Worm (Caenorhabditis elegans) whole organism, L1 larva: ENCODE data around the gene nas-32.

Experiments
- C04F5.9 ChIP-seq: sonication (generic microtip); optimal IDR thresholded peaks from 2 replicates; lab custom pipeline; 2016; ENCODE audit warnings: missing genetic modification characterization, missing compliant biosample characterization
- C34B4.2 ChIP-seq: sonication (generic microtip); optimal IDR thresholded peaks from 2 replicates; lab custom pipeline; 2017; ENCODE audit warnings: mild to moderate bottlenecking, missing genetic modification characterization, missing compliant biosample characterization
- F16B12.6 ChIP-seq: fragments of 150-350 bp; optimal IDR thresholded peaks from 2 replicates; lab custom pipeline; 2014; ENCODE audit warnings: missing biosample characterization, missing genetic modification characterization
- Y116A8C.19 ChIP-seq: sonication (generic microtip); optimal IDR thresholded peaks from 2 replicates; lab custom pipeline; 2016; ENCODE audit warnings: missing compliant biosample characterization, missing genetic modification characterization, borderline replicate concordance
- aha-1 ChIP-seq: fragments of 150-350 bp; optimal IDR thresholded peaks from 2 replicates; lab custom pipeline; 2014; ENCODE audit warnings: missing biosample characterization, missing genetic modification characterization
- alr-1 ChIP-seq: fragments of 200-800 bp; sonication (Bioruptor generic); optimal IDR thresholded peaks from 2 replicates; lab custom pipeline; 2018; ENCODE audit warnings: borderline replicate concordance, mild to moderate bottlenecking, missing genetic modification characterization, missing compliant biosample characterization
- aly-2 ChIP-seq: fragments of 150-350 bp; optimal IDR thresholded peaks from 2 replicates; lab custom pipeline; 2014; ENCODE audit warnings: missing biosample characterization, missing genetic modification characterization
- ceh-63 ChIP-seq: fragments of 200-800 bp; sonication (Bioruptor generic); optimal IDR thresholded peaks from 2 replicates; lab custom pipeline; 2018; ENCODE audit warnings: mild to moderate bottlenecking, missing genetic modification characterization, missing compliant biosample characterization
- ceh-88 ChIP-seq: fragments of 200-800 bp; sonication (Bioruptor generic); IDR thresholded peaks from 2 replicates; pipeline ENCODE4 v1.3.6; 2022; ENCODE audit warnings: missing genetic modification characterization, missing compliant biosample characterization
- dsc-1 ChIP-seq: sonication (generic microtip); optimal IDR thresholded peaks from 2 replicates; lab custom pipeline; 2016; ENCODE audit warnings: mild to moderate bottlenecking, missing genetic modification characterization, missing compliant biosample characterization
- efl-1 ChIP-seq, 4 experiments: fragments of 150-350 bp; optimal IDR thresholded peaks in 3 of 4; peaks in 1 of 4; 1 replicate in 1 of 4; 2 replicates in 3 of 4; lab custom pipeline; 2014; ENCODE audit warnings: missing biosample characterization in 2 of 4, missing genetic modification characterization in 2 of 4, missing genetic modification reagents in 2 of 4
- efl-3 ChIP-seq: fragments of 200-800 bp; sonication (Bioruptor generic); optimal IDR thresholded peaks from 2 replicates; lab custom pipeline; 2018; ENCODE audit warnings: mild to moderate bottlenecking, missing genetic modification characterization, missing compliant biosample characterization
- egl-13 ChIP-seq: sonication (generic microtip); optimal IDR thresholded peaks from 2 replicates; lab custom pipeline; 2016; ENCODE audit warnings: missing genotype, missing genetic modification reagents, missing genetic modification characterization, missing compliant biosample characterization
- elt-3 ChIP-seq, 6 experiments: fragments of 150-350 bp in 1 of 6; sonication (generic microtip); optimal IDR thresholded peaks; 2 replicates each; lab custom pipeline; 2017 to 2018; ENCODE audit warnings: missing biosample characterization in 6 of 6, missing genetic modification characterization in 6 of 6, inconsistent platforms in 1 of 6
- ets-5 ChIP-seq: fragments of 200-800 bp; sonication (Bioruptor generic); IDR thresholded peaks from 2 replicates; pipeline ENCODE4 v1.3.6; 2022; ENCODE audit warnings: missing genetic modification characterization, missing compliant biosample characterization
- fkh-10 ChIP-seq: sonication (generic microtip); optimal IDR thresholded peaks from 2 replicates; lab custom pipeline; 2017; ENCODE audit warnings: missing biosample characterization, missing genetic modification reagents, missing genetic modification characterization
- fkh-4 ChIP-seq: sonication (generic microtip); optimal IDR thresholded peaks from 2 replicates; lab custom pipeline; 2016; ENCODE audit warnings: missing compliant biosample characterization, missing genetic modification characterization, borderline replicate concordance
- fos-1 ChIP-seq: fragments of 150-350 bp; optimal IDR thresholded peaks from 2 replicates; lab custom pipeline; 2014; ENCODE audit warnings: missing biosample characterization, missing genetic modification characterization
- hlh-17 ChIP-seq: fragments of 200-800 bp; sonication (Bioruptor generic); optimal IDR thresholded peaks from 2 replicates; lab custom pipeline; 2018; ENCODE audit warnings: missing genetic modification characterization, mild to moderate bottlenecking, missing compliant biosample characterization, moderate library complexity, borderline replicate concordance
- hlh-4 ChIP-seq: sonication (generic microtip); optimal IDR thresholded peaks from 2 replicates; lab custom pipeline; 2016; ENCODE audit warnings: mild to moderate bottlenecking, missing genetic modification characterization, missing compliant biosample characterization
- isw-1 ChIP-seq: fragments of 200-800 bp; sonication (Bioruptor generic); IDR thresholded peaks from 2 replicates; pipeline ENCODE4 v1.3.6; 2022; ENCODE audit warnings: missing genetic modification characterization, missing compliant biosample characterization
- jun-1 ChIP-seq: fragments of 150-350 bp; optimal IDR thresholded peaks from 2 replicates; lab custom pipeline; 2014; ENCODE audit warnings: missing biosample characterization, missing genetic modification reagents, missing genetic modification characterization
- lin-14 ChIP-seq: fragments of 200-800 bp; sonication (Bioruptor generic); optimal IDR thresholded peaks from 2 replicates; lab custom pipeline; 2018; ENCODE audit warnings: mild to moderate bottlenecking, missing genetic modification characterization, moderate library complexity, missing compliant biosample characterization
- lin-15B ChIP-seq: fragments of 150-350 bp; sonication (generic microtip); optimal IDR thresholded peaks from 3 replicates; lab custom pipeline; 2014; ENCODE audit warnings: missing biosample characterization, missing genetic modification characterization
- lin-35 ChIP-seq, 2 experiments: fragments of 150-350 bp; optimal IDR thresholded peaks; 2 replicates each; lab custom pipeline; 2014; ENCODE audit warnings: missing biosample characterization in 2 of 2, missing genetic modification characterization in 2 of 2, missing genetic modification reagents in 2 of 2
- lin-39 ChIP-seq: fragments of 150-350 bp; optimal IDR thresholded peaks from 2 replicates; lab custom pipeline; 2014; ENCODE audit warnings: missing biosample characterization, missing genetic modification reagents, missing genetic modification characterization
- lir-3 ChIP-seq: sonication (generic microtip); optimal IDR thresholded peaks from 2 replicates; lab custom pipeline; 2016; ENCODE audit warnings: mild to moderate bottlenecking, missing genetic modification characterization, moderate library complexity, missing compliant biosample characterization; ENCODE audit not compliant: poor library complexity
- lsy-2 ChIP-seq, 2 experiments: fragments of 150-350 bp; optimal IDR thresholded peaks; 2 replicates each; lab custom pipeline; 2014; ENCODE audit warnings: missing biosample characterization in 2 of 2, missing genetic modification characterization in 2 of 2
- mab-9 ChIP-seq: fragments of 200-800 bp; sonication (Bioruptor generic); IDR thresholded peaks from 2 replicates; pipeline ENCODE4 v1.3.6; 2022; ENCODE audit warnings: missing genetic modification reagents, missing genetic modification characterization, missing compliant biosample characterization
- mdl-1 ChIP-seq, 2 experiments: fragments of 150-350 bp; optimal IDR thresholded peaks; 2 replicates each; lab custom pipeline; 2014 to 2017; ENCODE audit warnings: missing biosample characterization in 2 of 2, missing genetic modification characterization in 2 of 2, inconsistent platforms in 1 of 2
- mef-2 ChIP-seq: fragments of 150-350 bp; optimal IDR thresholded peaks from 2 replicates; lab custom pipeline; 2014; ENCODE audit warnings: missing biosample characterization, missing genetic modification characterization
- mep-1 ChIP-seq: fragments of 150-350 bp; optimal IDR thresholded peaks from 2 replicates; lab custom pipeline; 2014; ENCODE audit warnings: missing biosample characterization, missing genetic modification characterization
- nhr-11 ChIP-seq: fragments of 150-350 bp; optimal IDR thresholded peaks from 2 replicates; lab custom pipeline; 2014; ENCODE audit warnings: missing biosample characterization, missing genetic modification characterization
- nhr-12 ChIP-seq: sonication (generic microtip); optimal IDR thresholded peaks from 2 replicates; lab custom pipeline; 2017; ENCODE audit warnings: missing biosample characterization, missing genetic modification characterization
- nhr-19 ChIP-seq: fragments of 200-800 bp; sonication (Bioruptor generic); conservative IDR thresholded peaks from 2 replicates; pipeline ENCODE4 v1.3.6; 2022; ENCODE audit warnings: missing genetic modification characterization, missing compliant biosample characterization
- nhr-47 ChIP-seq: sonication (generic microtip); optimal IDR thresholded peaks from 2 replicates; lab custom pipeline; 2016; ENCODE audit warnings: mild to moderate bottlenecking, missing genetic modification characterization, moderate library complexity, missing compliant biosample characterization
- nhr-84 ChIP-seq: sonication (generic microtip); optimal IDR thresholded peaks from 2 replicates; lab custom pipeline; 2017; ENCODE audit warnings: missing biosample characterization, missing genetic modification characterization
- nhr-85 ChIP-seq: sonication (generic microtip); peaks from one replicate; lab custom pipeline; 2016; ENCODE audit warnings: missing genetic modification characterization, inconsistent platforms, missing compliant biosample characterization
- pax-3 ChIP-seq: fragments of 200-800 bp; sonication (Bioruptor generic); optimal IDR thresholded peaks from 2 replicates; lab custom pipeline; 2018; ENCODE audit warnings: mild to moderate bottlenecking, missing genetic modification characterization, moderate library complexity, missing compliant biosample characterization
- pqm-1 ChIP-seq: sonication (generic microtip); optimal IDR thresholded peaks from 3 replicates; lab custom pipeline; 2017; ENCODE audit warnings: missing biosample characterization, missing genetic modification characterization
- rnt-1 ChIP-seq: sonication (generic microtip); optimal IDR thresholded peaks from 2 replicates; lab custom pipeline; 2016; ENCODE audit warnings: mild to moderate bottlenecking, missing genetic modification characterization, moderate library complexity, missing compliant biosample characterization
- sptf-1 ChIP-seq: fragments of 150-350 bp; optimal IDR thresholded peaks from 2 replicates; lab custom pipeline; 2014; ENCODE audit warnings: missing biosample characterization, missing genetic modification characterization
- sup-37 ChIP-seq: fragments of 200-800 bp; sonication (Bioruptor generic); optimal IDR thresholded peaks from 2 replicates; lab custom pipeline; 2018; ENCODE audit warnings: mild to moderate bottlenecking, missing genetic modification characterization, missing compliant biosample characterization
- tbx-2 ChIP-seq: sonication (generic microtip); optimal IDR thresholded peaks from 2 replicates; lab custom pipeline; 2016; ENCODE audit warnings: missing genetic modification characterization, missing compliant biosample characterization
- unc-30 ChIP-seq: sonication (generic microtip); optimal IDR thresholded peaks from 2 replicates; lab custom pipeline; 2017; ENCODE audit warnings: missing biosample characterization, missing genetic modification characterization
- unc-98 ChIP-seq: fragments of 200-800 bp; sonication (Bioruptor generic); IDR thresholded peaks from 2 replicates; pipeline ENCODE4 v1.3.6; 2022; ENCODE audit warnings: missing genetic modification characterization, missing compliant biosample characterization
- vab-15 ChIP-seq: sonication (generic microtip); optimal IDR thresholded peaks from 2 replicates; lab custom pipeline; 2017; ENCODE audit warnings: missing genotype, mild to moderate bottlenecking, missing genetic modification characterization, missing compliant biosample characterization
- zip-4 ChIP-seq: fragments of 200-800 bp; sonication (Bioruptor generic); optimal IDR thresholded peaks from 2 replicates; lab custom pipeline; 2018; ENCODE audit warnings: mild to moderate bottlenecking, missing genetic modification characterization, moderate library complexity, missing compliant biosample characterization

nas-32 gene

ce11 chrV:904232-904983, 5.4 kb upstream of the nas-32 start, which contains the start of gene trm-2A (continued):
- no peak for TF ChIP-seq Y116A8C.19 (tag; lab: Kevin White, UChicago)
- TF ChIP-seq unc-98 (GFP tag; lab: Robert Waterston, UW) = no peak
- no peak for TF ChIP-seq ets-5 (GFP tag; lab: Robert Waterston, UW)
- TF ChIP-seq unc-30 (tag; lab: Kevin White, UChicago) = peak; percentile 11
- TF ChIP-seq fkh-10 = no peak
- TF ChIP-seq dsc-1 (tag; lab: Kevin White, UChicago) = peak; percentile 79
- peak; percentile 64 for TF ChIP-seq isw-1 (GFP tag; lab: Robert Waterston, UW)
- TF ChIP-seq pqm-1 (tag; lab: Kevin White, UChicago) = no peak
- no peak for TF ChIP-seq efl-3
- peak; percentile 57 for TF ChIP-seq fos-1 (tag; lab: Kevin White, UChicago)
- TF ChIP-seq hlh-4 (tag; lab: Kevin White, UChicago) = no peak
- TF ChIP-seq lin-14 (GFP tag; lab: Kevin White, UChicago) = peak; percentile 94
- peak; percentile 79 for TF ChIP-seq vab-15 (tag; lab: Kevin White, UChicago)
- no peak for TF ChIP-seq hlh-17
- TF ChIP-seq efl-1 (optimal IDR thresholded peaks at IDR 0.05; lab: Kevin White, UChicago) = peak; percentile 89 to 98
- peak; percentile 98 to 100 for TF ChIP-seq efl-1 (GFP tag; optimal IDR thresholded peaks at IDR 0.05 in 1 of 2; lab: Kevin White, UChicago)
- TF ChIP-seq mep-1 = peak; percentile 87
- TF ChIP-seq egl-13 (tag; lab: Kevin White, UChicago) = peak; percentile 38
- TF ChIP-seq lin-39 (tag; lab: Kevin White, UChicago) = peak; percentile 53
- peak; percentile 83 to 88 for TF ChIP-seq lsy-2 (tag; optimal IDR thresholded peaks at IDR 0.05; lab: Kevin White, UChicago)
- no peak for TF ChIP-seq C04F5.9 (tag; lab: Kevin White, UChicago)
- peak; percentile 9 for TF ChIP-seq ceh-63 (GFP tag; lab: Kevin White, UChicago)
- TF ChIP-seq lir-3 = no peak
- TF ChIP-seq pax-3 (tag; lab: Kevin White, UChicago) = peak; percentile 56
- peak in 3 of 6 experiments; percentile 34 to 76 (median 76) for TF ChIP-seq elt-3 (tag; optimal IDR thresholded peaks at IDR 0.05; lab: Kevin White, UChicago)
- no peak for TF ChIP-seq nhr-12 (tag; lab: Kevin White, UChicago)
- peak; percentile 94 for TF ChIP-seq rnt-1 (tag; lab: Kevin White, UChicago)
- peak; percentile 50 for TF ChIP-seq F16B12.6
- peak; percentile 6 for TF ChIP-seq sup-37
- TF ChIP-seq zip-4 = peak; percentile 19
- no peak for TF ChIP-seq mef-2 (tag; lab: Kevin White, UChicago)
- TF ChIP-seq tbx-2 (tag; lab: Kevin White, UChicago) = peak; percentile 83
- TF ChIP-seq jun-1 (tag; lab: Kevin White, UChicago) = peak; percentile 65

ce11 chrV:903460-903859, 4.5 kb upstream of the nas-32 start, which contains the start of gene fmo-5:
Gene fmo-5 (minus strand): TSS chrV:903665.
- no peak for TF ChIP-seq dsc-1 (tag; lab: Kevin White, UChicago)
- no peak for TF ChIP-seq lir-3
- TF ChIP-seq elt-3 (tag; optimal IDR thresholded peaks at IDR 0.05; lab: Kevin White, UChicago) = peak in 3 of 6 experiments; percentile 18 to 60 (median 42)
- no peak for TF ChIP-seq vab-15 (tag; lab: Kevin White, UChicago)
- TF ChIP-seq ceh-88 (GFP tag; lab: Robert Waterston, UW) = no peak
- peak in 1 of 2 experiments; percentile 73 for TF ChIP-seq mdl-1 (tag; optimal IDR thresholded peaks at IDR 0.05; lab: Kevin White, UChicago)
- TF ChIP-seq nhr-47 (tag; lab: Kevin White, UChicago) = peak; percentile 35
- TF ChIP-seq zip-4 = no peak
- no peak for TF ChIP-seq aha-1 (tag; lab: Kevin White, UChicago)
- no peak for TF ChIP-seq unc-98 (GFP tag; lab: Robert Waterston, UW)
- TF ChIP-seq nhr-11 (tag; lab: Kevin White, UChicago) = no peak
- TF ChIP-seq sptf-1 (tag; lab: Kevin White, UChicago) = no peak
- TF ChIP-seq efl-1 (optimal IDR thresholded peaks at IDR 0.05; lab: Kevin White, UChicago) = peak; percentile 42 to 65
- TF ChIP-seq efl-1 (GFP tag; optimal IDR thresholded peaks at IDR 0.05 in 1 of 2; lab: Kevin White, UChicago) = peak; percentile 60 to 97
- no peak for TF ChIP-seq nhr-84
- TF ChIP-seq mab-9 (GFP tag; lab: Robert Waterston, UW) = no peak
- TF ChIP-seq C34B4.2 (tag; lab: Kevin White, UChicago) = no peak
- no peak for TF ChIP-seq ets-5 (GFP tag; lab: Robert Waterston, UW)
- peak; percentile 48 for TF ChIP-seq tbx-2 (tag; lab: Kevin White, UChicago)
- TF ChIP-seq lin-14 (GFP tag; lab: Kevin White, UChicago) = no peak
- TF ChIP-seq lin-35 (GFP tag; optimal IDR thresholded peaks at IDR 0.05; lab: Kevin White, UChicago) = peak; percentile 48 to 78
- TF ChIP-seq nhr-19 (GFP tag; lab: Robert Waterston, UW) = no peak
- TF ChIP-seq aly-2 (tag; lab: Kevin White, UChicago) = no peak
- TF ChIP-seq alr-1 (tag; lab: Kevin White, UChicago) = no peak
- no peak for TF ChIP-seq fkh-4 (tag; lab: Kevin White, UChicago)
- no peak for TF ChIP-seq lin-15B (tag; lab: Kevin White, UChicago)
- TF ChIP-seq nhr-85 (tag; lab: Kevin White, UChicago) = peak; percentile 73
